Worm (Caenorhabditis elegans): ENCODE measurements around the gene mgl-1.
A peak's percentile ranks its signal among the peaks of the same experiment; 100 is the strongest.

The mgl-1 gene

ce11 chrX:9932226-9932773 is 43.8 kb downstream of the mgl-1 start, which contains the start of gene tsp-21 (continued):
- TF ChIP-seq elt-1 (tag; optimal IDR thresholded peaks at IDR 0.05) (peak; percentile 41), nhr-23 (tag; optimal IDR thresholded peaks at IDR 0.05) (peak; percentile 85), R02D3.7 (tag; optimal IDR thresholded peaks at IDR 0.05) (no peak), ztf-11 (tag; optimal IDR thresholded peaks at IDR 0.05) (no peak), pqm-1 (tag; optimal IDR thresholded peaks at IDR 0.05) (peak; percentile 85), nhr-237 (tag; optimal IDR thresholded peaks at IDR 0.05) (no peak), ZK546.5 (tag; optimal IDR thresholded peaks at IDR 0.05) (no peak), ceh-16 (tag; optimal IDR thresholded peaks at IDR 0.05) (no peak), egl-27 (tag; optimal IDR thresholded peaks at IDR 0.05) (peak; percentile 84)

- TF ChIP-seq lin-39 (tag; optimal IDR thresholded peaks at IDR 0.05) (no peak), mml-1 (tag; optimal IDR thresholded peaks at IDR 0.05) (no peak), nhr-67 (tag; optimal IDR thresholded peaks at IDR 0.05) (no peak), nhr-25 (tag; optimal IDR thresholded peaks at IDR 0.05) (no peak), R02D3.7 (tag; optimal IDR thresholded peaks at IDR 0.05) (no peak), nhr-43 (tag; optimal IDR thresholded peaks at IDR 0.05; ENCODE audit: poor library complexity, severe bottlenecking) (no peak), nhr-77 (tag; optimal IDR thresholded peaks at IDR 0.05) (no peak), elt-1 (tag; optimal IDR thresholded peaks at IDR 0.05) (no peak), nhr-76 (tag; optimal IDR thresholded peaks at IDR 0.05) (no peak), ceh-28 (tag; optimal IDR thresholded peaks at IDR 0.05) (no peak), nfya-1 (tag; optimal IDR thresholded peaks at IDR 0.05; ENCODE audit: insufficient read depth) (no peak), unc-39 (tag; optimal IDR thresholded peaks at IDR 0.05) (no peak), ZK546.5 (tag; optimal IDR thresholded peaks at IDR 0.05) (no peak), nhr-23 (tag; optimal IDR thresholded peaks at IDR 0.05) (no peak), mdl-1 (tag; optimal IDR thresholded peaks at IDR 0.05) (no peak), lsy-12 (tag; optimal IDR thresholded peaks at IDR 0.05) (no peak), egl-5 (tag; optimal IDR thresholded peaks at IDR 0.05) (no peak), ceh-16 (tag; optimal IDR thresholded peaks at IDR 0.05) (no peak)
Measured at ce11 chrX:9931362-9931761, 44.7 kb downstream of the mgl-1 start, which contains the start of gene nra-3. TSS of gene nra-3 (minus strand) at chrX:9931462.

- TF ChIP-seq skn-1 (tag; optimal IDR thresholded peaks at IDR 0.05) (peak; percentile 3), nhr-67 (tag; optimal IDR thresholded peaks at IDR 0.05) (no peak)
Measured at ce11 chrX:9927993-9928392, 48.1 kb downstream of the mgl-1 start.

DNA sequence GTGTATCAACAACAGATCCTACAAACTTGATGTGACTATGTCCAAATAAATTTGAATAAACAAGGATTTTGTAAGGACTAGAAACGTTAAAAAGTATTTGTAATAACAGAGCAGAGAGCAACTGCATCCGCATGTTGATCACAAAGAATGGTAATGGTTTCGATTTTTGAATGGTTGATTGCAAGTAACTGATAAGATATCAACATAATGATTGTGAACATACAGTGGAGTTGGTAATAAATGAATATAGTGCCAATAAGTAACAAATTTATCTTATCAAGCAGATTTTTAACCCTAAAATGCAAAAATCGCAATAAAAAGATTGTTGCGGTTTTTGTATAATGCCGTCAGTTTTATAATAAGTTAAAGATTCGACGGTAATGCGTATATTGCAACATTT is 51.1 kb downstream of the mgl-1 start, which contains the start of gene ugt-23:
Gene ugt-23 (minus strand): TSS at position 212 of the 400 bp plus-strand sequence.
- TF ChIP-seq pqm-1 (tag; optimal IDR thresholded peaks at IDR 0.05) (peak; percentile 39), nfya-1 (tag; optimal IDR thresholded peaks at IDR 0.05; ENCODE audit: insufficient read depth) (no peak), eor-1 (tag; optimal IDR thresholded peaks at IDR 0.05) (no peak), ceh-28 (tag; optimal IDR thresholded peaks at IDR 0.05) (no peak), tbx-2 (tag; optimal IDR thresholded peaks at IDR 0.05) (no peak), elt-2 (tag; optimal IDR thresholded peaks at IDR 0.05) (peak; percentile 71), nhr-237 (tag; optimal IDR thresholded peaks at IDR 0.05) (no peak), mdl-1 (tag; optimal IDR thresholded peaks at IDR 0.05) (no peak), sea-2 (GFP tag; optimal IDR thresholded peaks at IDR 0.05) (no peak), nhr-25 (tag; optimal IDR thresholded peaks at IDR 0.05) (no peak), ztf-11 (tag; optimal IDR thresholded peaks at IDR 0.05) (no peak), fos-1 (tag; optimal IDR thresholded peaks at IDR 0.05) (no peak), unc-39 (tag; optimal IDR thresholded peaks at IDR 0.05) (no peak)

DNA sequence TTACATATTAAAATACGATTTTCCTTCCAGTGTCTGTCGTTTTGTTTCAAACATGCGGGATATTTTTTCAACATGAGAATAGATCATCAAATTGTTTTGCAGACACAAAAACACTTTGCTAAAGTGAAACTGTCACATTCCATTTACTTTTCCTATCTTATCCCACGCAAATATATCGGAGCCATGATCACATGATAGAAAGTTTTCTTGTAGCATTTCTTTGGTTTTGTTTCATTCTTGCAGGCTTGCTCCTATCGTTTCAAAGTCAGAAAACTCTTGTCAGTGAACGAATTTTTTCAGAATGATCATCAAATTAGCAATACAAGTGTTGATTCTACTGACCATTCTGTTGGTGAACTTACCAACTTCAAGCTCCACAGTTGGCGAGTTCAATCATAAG is 54.8 kb downstream of the mgl-1 start, which contains the start of gene C17G1.2:
Gene C17G1.2 (plus strand): TSS at position 301 of the 400 bp plus-strand sequence.
- no peak for TF ChIP-seq nhr-23 (tag; optimal IDR thresholded peaks at IDR 0.05)
- TF ChIP-seq lin-15B (tag; optimal IDR thresholded peaks at IDR 0.05) = no peak
- TF ChIP-seq egl-27 (tag; optimal IDR thresholded peaks at IDR 0.05) = no peak
- no peak for TF ChIP-seq ztf-4 (tag; optimal IDR thresholded peaks at IDR 0.05)
- TF ChIP-seq nhr-43 (tag; optimal IDR thresholded peaks at IDR 0.05; ENCODE audit: poor library complexity, severe bottlenecking) = no peak
- TF ChIP-seq fos-1 (tag; optimal IDR thresholded peaks at IDR 0.05) = no peak
- TF ChIP-seq pqm-1 (tag; optimal IDR thresholded peaks at IDR 0.05) = no peak
- no peak for TF ChIP-seq elt-2 (tag; optimal IDR thresholded peaks at IDR 0.05)
- TF ChIP-seq mdl-1 (tag; optimal IDR thresholded peaks at IDR 0.05) = no peak
- no peak for TF ChIP-seq jun-1 (tag; optimal IDR thresholded peaks at IDR 0.05)
- TF ChIP-seq daf-12 (tag; optimal IDR thresholded peaks at IDR 0.05) = no peak
- no peak for TF ChIP-seq ceh-16 (tag; optimal IDR thresholded peaks at IDR 0.05)
- no peak for TF ChIP-seq pha-4 (tag; optimal IDR thresholded peaks at IDR 0.05)
- TF ChIP-seq nhr-237 (tag; optimal IDR thresholded peaks at IDR 0.05) = no peak
- no peak for TF ChIP-seq hmg-11 (tag; optimal IDR thresholded peaks at IDR 0.05)
- TF ChIP-seq skn-1 (tag; optimal IDR thresholded peaks at IDR 0.05) = no peak
